Worm (Caenorhabditis elegans): Measurements from ENCODE around the gene pygl-1.

- no peak for TF ChIP-seq C34F6.9 (tag; optimal IDR thresholded peaks at IDR 0.05)
- TF ChIP-seq ztf-11 (tag; optimal IDR thresholded peaks at IDR 0.05) = no peak
- TF ChIP-seq unc-62 (GFP tag; optimal IDR thresholded peaks at IDR 0.05) = no peak
- no peak for TF ChIP-seq peb-1 (tag; optimal IDR thresholded peaks at IDR 0.05)
- no peak for TF ChIP-seq elt-1 (tag; optimal IDR thresholded peaks at IDR 0.05)
- no peak for TF ChIP-seq elt-3 (tag; optimal IDR thresholded peaks at IDR 0.05)
- no peak for TF ChIP-seq fos-1 (tag; optimal IDR thresholded peaks at IDR 0.05)
- no peak for TF ChIP-seq ama-1 (optimal IDR thresholded peaks at IDR 0.05)
- TF ChIP-seq ztf-4 (tag; optimal IDR thresholded peaks at IDR 0.05) = no peak
- no peak for TF ChIP-seq alr-1 (tag; optimal IDR thresholded peaks at IDR 0.05)
- no peak for TF ChIP-seq nhr-237 (tag; optimal IDR thresholded peaks at IDR 0.05)
These were observed 54.2 kb downstream of the pygl-1 start, which contains the start of gene F59B1.2 for ce11 chrV:3633041-3633440.
